Worm (Caenorhabditis elegans) whole organism, L1 larva: ENCODE measurements around the gene bgal-1.

ENCODE experiments used
- C34B4.2 ChIP-seq: sonication (generic microtip); optimal IDR thresholded peaks from 2 replicates; lab custom pipeline; 2017; ENCODE audit warnings: mild to moderate bottlenecking, missing genetic modification characterization, missing compliant biosample characterization
- aha-1 ChIP-seq: fragments of 150-350 bp; optimal IDR thresholded peaks from 2 replicates; lab custom pipeline; 2014; ENCODE audit warnings: missing biosample characterization, missing genetic modification characterization
- ceh-8 ChIP-seq: fragments of 200-800 bp; sonication (Bioruptor generic); optimal IDR thresholded peaks from 2 replicates; lab custom pipeline; 2018; ENCODE audit warnings: mild to moderate bottlenecking, missing genetic modification characterization, moderate library complexity, missing compliant biosample characterization
- ceh-82 ChIP-seq, 3 experiments: fragments of 150-350 bp in 1 of 3; sonication (generic microtip) in 2 of 3; optimal IDR thresholded peaks; 2 replicates each; lab custom pipeline; 2014 to 2017; ENCODE audit warnings: missing biosample characterization in 3 of 3, missing genetic modification characterization in 3 of 3
- ces-1 ChIP-seq: fragments of 150-350 bp; optimal IDR thresholded peaks from 2 replicates; lab custom pipeline; 2014; ENCODE audit warnings: missing biosample characterization, missing genetic modification reagents, missing genetic modification characterization
- fkh-8 ChIP-seq: sonication (generic microtip); optimal IDR thresholded peaks from 2 replicates; lab custom pipeline; 2016; ENCODE audit warnings: mild to moderate bottlenecking, missing genetic modification characterization, missing compliant biosample characterization
- fos-1 ChIP-seq: fragments of 150-350 bp; optimal IDR thresholded peaks from 2 replicates; lab custom pipeline; 2014; ENCODE audit warnings: missing biosample characterization, missing genetic modification characterization
- lsy-2 ChIP-seq, 2 experiments: fragments of 150-350 bp; optimal IDR thresholded peaks; 2 replicates each; lab custom pipeline; 2014; ENCODE audit warnings: missing biosample characterization in 2 of 2, missing genetic modification characterization in 2 of 2
- pag-3 ChIP-seq: sonication (generic microtip); optimal IDR thresholded peaks from 2 replicates; lab custom pipeline; 2017; ENCODE audit warnings: missing genetic modification characterization, mild to moderate bottlenecking, missing compliant biosample characterization, antibody characterized with exemption, borderline replicate concordance; ENCODE audit not compliant: insufficient read depth
- pqm-1 ChIP-seq: sonication (generic microtip); optimal IDR thresholded peaks from 3 replicates; lab custom pipeline; 2017; ENCODE audit warnings: missing biosample characterization, missing genetic modification characterization
- sox-4 ChIP-seq: sonication (generic microtip); optimal IDR thresholded peaks from 2 replicates; lab custom pipeline; 2016; ENCODE audit warnings: missing genetic modification characterization, missing compliant biosample characterization
- unc-62 ChIP-seq: fragments of 150-350 bp; optimal IDR thresholded peaks from 2 replicates; lab custom pipeline; 2014; ENCODE audit warnings: missing biosample characterization, missing genetic modification reagents, missing genetic modification characterization
- unc-98 ChIP-seq: fragments of 200-800 bp; sonication (Bioruptor generic); IDR thresholded peaks from 2 replicates; pipeline ENCODE4 v1.3.6; 2022; ENCODE audit warnings: missing genetic modification characterization, missing compliant biosample characterization

DNA sequence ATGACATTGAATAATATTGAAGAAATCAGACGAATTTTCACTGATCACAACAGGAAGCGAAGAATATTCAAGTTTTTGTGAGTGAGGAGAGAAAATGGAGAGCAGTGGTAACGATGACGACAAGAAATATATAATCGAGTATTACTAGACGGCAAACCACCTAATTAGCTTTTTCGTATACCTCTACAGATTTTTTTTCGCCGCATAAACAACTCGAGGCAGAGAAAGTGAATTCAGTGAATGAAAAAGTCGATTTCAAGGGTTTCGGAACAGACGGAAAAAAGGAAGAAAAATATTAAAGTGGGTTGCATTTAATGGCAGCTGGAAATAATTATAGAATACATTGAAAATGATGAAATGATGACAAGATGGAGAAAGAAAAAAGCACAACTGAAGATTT lies 48.2 kb downstream of the bgal-1 start, which contains the start of gene gpa-1:
- TF ChIP-seq C34B4.2 (tag; lab: Kevin White, UChicago) (no peak), fos-1 (tag; lab: Kevin White, UChicago) (no peak), sox-4 (tag; lab: Kevin White, UChicago) (no peak), pqm-1 (tag; lab: Kevin White, UChicago) (no peak), ceh-8 (GFP tag; lab: Kevin White, UChicago) (no peak), unc-62 (GFP tag; lab: Kevin White, UChicago) (no peak), ceh-82 (tag; optimal IDR thresholded peaks at IDR 0.05; lab: Kevin White, UChicago) (no peak), aha-1 (tag; lab: Kevin White, UChicago) (no peak), ces-1 (GFP tag; lab: Kevin White, UChicago) (no peak), unc-98 (GFP tag; lab: Robert Waterston, UW) (no peak), fkh-8 (peak; percentile 20), pag-3 (tag; lab: Kevin White, UChicago) (no peak), lsy-2 (tag; optimal IDR thresholded peaks at IDR 0.05; lab: Kevin White, UChicago) (no peak)
